Worm (Caenorhabditis elegans): ENCODE results near the gene srg-51.
"Not testable (repeated sequence)": the region's sequence is repeated elsewhere in the genome, so short reads cannot be mapped to it uniquely, and the experiment has no call there.

Gene srg-51

DNA sequence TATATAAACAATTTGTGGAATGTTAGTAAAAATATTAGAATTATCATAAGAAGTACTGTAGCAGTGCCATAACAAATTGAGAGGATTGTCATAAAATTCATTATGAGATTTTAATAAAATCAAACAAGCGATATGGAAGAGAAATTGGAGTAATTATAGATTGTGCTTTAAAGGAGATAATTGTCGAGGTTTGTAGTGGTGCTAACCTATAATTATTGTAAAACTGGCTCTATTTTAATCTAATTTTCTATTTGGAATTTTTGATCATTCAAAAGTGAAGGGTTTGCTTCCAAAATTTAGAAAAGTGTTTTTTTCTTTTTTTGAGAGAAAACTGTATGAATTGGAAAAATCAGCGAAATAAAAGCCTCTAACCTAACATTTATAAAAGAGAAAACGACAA is at the start of gene srg-51:
Gene srg-51 (minus strand): TSS at position 101 of the 400 bp plus-strand sequence.
- TF ChIP-seq unc-62 (GFP tag; optimal IDR thresholded peaks at IDR 0.05) = no peak

- no peak for TF ChIP-seq unc-62 (GFP tag; optimal IDR thresholded peaks at IDR 0.05)
Measured at ce11 chrIV:15187517-15188181, 46.9 kb upstream of the srg-51 start.

DNA sequence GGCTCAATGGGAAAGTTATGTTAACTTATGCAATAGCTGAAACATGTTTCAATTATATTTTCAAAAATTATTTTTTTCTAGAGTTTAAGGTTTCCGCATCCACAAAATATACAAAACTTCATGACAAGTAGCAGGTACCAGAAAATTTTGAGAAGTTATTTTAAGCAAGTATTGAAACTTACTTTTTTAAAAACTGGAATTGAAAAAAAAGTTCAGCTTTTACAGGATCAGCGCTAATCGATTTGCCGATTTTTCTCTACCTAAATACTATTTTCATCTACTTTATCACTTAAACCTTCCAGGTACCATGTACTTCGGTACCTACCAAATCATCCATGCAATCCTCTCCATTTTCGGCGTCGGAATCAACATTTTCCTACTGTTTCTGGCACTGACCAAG is 38.9 kb upstream of the srg-51 start, which contains the start of gene srd-23:
Gene srd-23 (plus strand): TSS at position 301 of the 400 bp plus-strand sequence.
- TF ChIP-seq unc-62 (GFP tag; optimal IDR thresholded peaks at IDR 0.05) = no peak

- no peak for TF ChIP-seq unc-62 (GFP tag; optimal IDR thresholded peaks at IDR 0.05)
Measured at ce11 chrIV:15175487-15176128, 34.9 kb upstream of the srg-51 start, which contains the start of gene Y40H7A.4. Gene Y40H7A.4, minus strand, starts transcription at chrIV:15175537.

DNA sequence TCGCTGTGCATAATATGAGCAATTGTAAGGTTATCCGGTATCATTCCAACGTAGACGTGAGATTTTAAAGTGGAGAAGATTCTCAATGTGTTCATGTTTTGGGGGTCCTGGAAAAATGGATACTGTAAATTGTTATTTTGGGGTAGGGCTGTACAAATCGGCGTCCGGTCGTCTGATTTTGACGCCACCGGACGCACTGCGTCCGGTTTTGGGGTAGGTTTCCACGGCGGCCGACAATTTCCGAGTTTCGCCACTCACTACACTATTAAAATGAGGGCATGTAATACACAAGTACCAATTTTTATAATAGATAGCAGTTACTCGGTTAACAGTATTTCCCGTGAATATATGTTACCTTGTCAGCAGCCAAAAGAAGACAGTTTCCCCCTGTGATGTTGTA is 27.7 kb upstream of the srg-51 start:
- TF ChIP-seq unc-62 (GFP tag; optimal IDR thresholded peaks at IDR 0.05) = no peak

ce11 chrIV:15165602-15166001 is 24.9 kb upstream of the srg-51 start:
- no peak for TF ChIP-seq unc-62 (GFP tag; optimal IDR thresholded peaks at IDR 0.05)

- TF ChIP-seq unc-62 (GFP tag; optimal IDR thresholded peaks at IDR 0.05) = no peak
Measured at ce11 chrIV:15147104-15147503, 6.4 kb upstream of the srg-51 start, which contains the start of gene str-78. Gene str-78, minus strand, starts transcription at chrIV:15147204.

- TF ChIP-seq unc-62 (GFP tag; optimal IDR thresholded peaks at IDR 0.05) = not testable (repeated sequence)
Measured at ce11 chrIV:15133899-15134298, 6.8 kb downstream of the srg-51 start, which contains the start of gene M199.8. Gene M199.8, minus strand, starts transcription at chrIV:15133999.

- TF ChIP-seq unc-62 (GFP tag; optimal IDR thresholded peaks at IDR 0.05) = no peak
Measured at ce11 chrIV:15131697-15132096, 9.0 kb downstream of the srg-51 start, which contains the start of gene col-135. Gene col-135, minus strand, starts transcription at chrIV:15131797.

DNA sequence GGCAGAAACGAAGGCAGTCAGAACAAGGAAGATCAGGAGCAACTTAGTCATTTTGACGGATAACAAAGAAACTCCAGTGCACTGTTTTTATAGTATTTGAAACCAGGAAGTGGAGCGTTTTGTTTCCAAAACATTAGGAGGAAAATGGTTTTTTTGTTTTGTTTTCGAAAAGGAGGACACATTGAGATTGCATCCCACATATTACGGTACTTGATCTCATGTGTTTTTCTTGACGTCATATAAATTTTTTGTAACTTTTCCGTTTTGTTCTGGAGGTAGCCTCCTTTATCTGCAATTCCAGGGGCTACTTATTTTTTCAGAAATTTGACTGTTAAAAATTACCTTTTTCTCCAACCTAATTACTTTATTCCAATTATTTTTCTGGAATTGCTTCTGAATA is 13.0 kb downstream of the srg-51 start, which contains the start of gene M199.9:
Gene M199.9 (minus strand): TSS at position 101 of the 400 bp plus-strand sequence.
- no peak for TF ChIP-seq unc-62 (GFP tag; optimal IDR thresholded peaks at IDR 0.05)

DNA sequence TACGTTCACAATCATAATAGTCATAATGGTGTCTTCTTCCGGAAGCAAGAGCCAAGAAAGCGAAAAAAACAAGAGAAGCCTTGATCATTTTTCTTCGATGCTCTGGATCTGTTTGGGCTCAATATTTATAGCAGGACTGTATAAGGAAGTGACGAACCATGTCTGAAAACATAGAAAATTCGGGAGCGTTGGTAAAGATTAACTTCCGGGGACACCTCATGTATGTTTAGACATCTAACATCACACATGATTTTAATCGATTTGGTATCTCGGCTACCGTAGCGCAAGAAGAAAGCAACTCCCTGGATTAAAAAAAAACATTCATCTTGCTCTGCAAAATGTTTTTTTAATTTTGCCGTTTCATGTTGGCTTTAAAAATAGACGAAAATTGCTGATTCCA is 14.7 kb downstream of the srg-51 start, which contains the start of gene clec-190:
Gene clec-190 (minus strand): TSS at position 101 of the 400 bp plus-strand sequence.
- TF ChIP-seq unc-62 (GFP tag; optimal IDR thresholded peaks at IDR 0.05) = no peak

ce11 chrIV:15122882-15123281 is 17.9 kb downstream of the srg-51 start, which contains the start of gene M199.7:
Gene M199.7, plus strand, starts transcription at chrIV:15123182.
- no peak for TF ChIP-seq unc-62 (GFP tag; optimal IDR thresholded peaks at IDR 0.05)

DNA sequence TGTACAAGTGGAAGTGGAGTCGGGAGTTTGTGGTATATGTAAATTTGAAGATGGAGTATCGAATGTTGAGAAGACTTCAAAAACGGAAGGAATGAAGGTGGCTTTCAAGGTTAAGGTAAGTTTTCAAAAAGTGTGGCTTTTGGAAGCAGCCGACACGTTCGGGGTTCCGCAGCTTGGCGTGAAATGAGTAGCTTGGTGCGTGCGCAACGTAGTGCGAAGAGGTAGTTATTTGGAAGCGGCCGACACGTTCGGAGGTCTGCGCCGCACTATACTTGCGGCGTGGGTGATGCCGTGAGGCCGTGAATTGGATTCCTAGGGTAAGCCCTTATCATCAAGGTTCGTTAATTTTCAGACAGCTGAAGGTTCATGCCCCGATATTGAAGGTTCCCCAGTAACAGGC is 20.0 kb downstream of the srg-51 start, which contains the start of gene clec-189:
Gene clec-189 (plus strand): TSS at position 92 of the 400 bp plus-strand sequence.
- no peak for TF ChIP-seq unc-62 (GFP tag; optimal IDR thresholded peaks at IDR 0.05)

- no peak for TF ChIP-seq unc-62 (GFP tag; optimal IDR thresholded peaks at IDR 0.05)
Measured at ce11 chrIV:15119268-15119667, 21.5 kb downstream of the srg-51 start.

- TF ChIP-seq unc-62 (GFP tag; optimal IDR thresholded peaks at IDR 0.05) = no peak
Measured at ce11 chrIV:15118390-15118789, 22.3 kb downstream of the srg-51 start, which contains the start of gene M199.136. Gene M199.136, plus strand, starts transcription at chrIV:15118690.

- no peak for TF ChIP-seq unc-62 (GFP tag; optimal IDR thresholded peaks at IDR 0.05)
Measured at ce11 chrIV:15114324-15114723, 26.4 kb downstream of the srg-51 start, which contains the start of gene M199.135. Gene M199.135, plus strand, starts transcription at chrIV:15114624.

Data from whole organism, dauer.